Worm (Caenorhabditis elegans) whole organism, L1 larva: ENCODE measurements around the gene Y50E8A.5.
A peak's percentile ranks its signal among the peaks of the same experiment; 100 is the strongest.
"Not testable (repeated sequence)": the region's sequence is repeated elsewhere in the genome, so short reads cannot be mapped to it uniquely, and the experiment has no call there.

ENCODE experiments used
- Y116A8C.19 ChIP-seq: sonication (generic microtip); optimal IDR thresholded peaks from 2 replicates; lab custom pipeline; 2016; ENCODE audit warnings: missing compliant biosample characterization, missing genetic modification characterization, borderline replicate concordance
- aly-2 ChIP-seq: fragments of 150-350 bp; optimal IDR thresholded peaks from 2 replicates; lab custom pipeline; 2014; ENCODE audit warnings: missing biosample characterization, missing genetic modification characterization
- blmp-1 ChIP-seq: fragments of 150-350 bp; optimal IDR thresholded peaks from 2 replicates; lab custom pipeline; 2014; ENCODE audit warnings: missing biosample characterization, missing genetic modification characterization
- ceh-82 ChIP-seq, 3 experiments: fragments of 150-350 bp in 1 of 3; sonication (generic microtip) in 2 of 3; optimal IDR thresholded peaks; 2 replicates each; lab custom pipeline; 2014 to 2017; ENCODE audit warnings: missing biosample characterization in 3 of 3, missing genetic modification characterization in 3 of 3
- ceh-90 ChIP-seq: sonication (generic microtip); optimal IDR thresholded peaks from 2 replicates; lab custom pipeline; 2016; ENCODE audit warnings: missing genetic modification characterization, missing compliant biosample characterization
- ces-1 ChIP-seq: fragments of 150-350 bp; optimal IDR thresholded peaks from 2 replicates; lab custom pipeline; 2014; ENCODE audit warnings: missing biosample characterization, missing genetic modification reagents, missing genetic modification characterization
- efl-1 ChIP-seq, 4 experiments: fragments of 150-350 bp; optimal IDR thresholded peaks in 3 of 4; peaks in 1 of 4; 1 replicate in 1 of 4; 2 replicates in 3 of 4; lab custom pipeline; 2014; ENCODE audit warnings: missing biosample characterization in 2 of 4, missing genetic modification characterization in 2 of 4, missing genetic modification reagents in 2 of 4
- efl-3 ChIP-seq: fragments of 200-800 bp; sonication (Bioruptor generic); optimal IDR thresholded peaks from 2 replicates; lab custom pipeline; 2018; ENCODE audit warnings: mild to moderate bottlenecking, missing genetic modification characterization, missing compliant biosample characterization
- egl-27 ChIP-seq, 2 experiments: fragments of 150-350 bp in 1 of 2; sonication (generic microtip); optimal IDR thresholded peaks; 3 replicates each; lab custom pipeline; 2017 to 2018; ENCODE audit warnings: missing biosample characterization in 2 of 2, missing genetic modification characterization in 2 of 2, missing genetic modification reagents in 2 of 2
- fos-1 ChIP-seq: fragments of 150-350 bp; optimal IDR thresholded peaks from 2 replicates; lab custom pipeline; 2014; ENCODE audit warnings: missing biosample characterization, missing genetic modification characterization
- grh-1 ChIP-seq: fragments of 200-800 bp; sonication (Bioruptor generic); IDR thresholded peaks from 2 replicates; pipeline ENCODE4 v1.3.6; 2022; ENCODE audit warnings: missing genetic modification reagents, missing genetic modification characterization, missing compliant biosample characterization
- hlh-17 ChIP-seq: fragments of 200-800 bp; sonication (Bioruptor generic); optimal IDR thresholded peaks from 2 replicates; lab custom pipeline; 2018; ENCODE audit warnings: missing genetic modification characterization, mild to moderate bottlenecking, missing compliant biosample characterization, moderate library complexity, borderline replicate concordance
- irx-1 ChIP-seq: sonication (generic microtip); optimal IDR thresholded peaks from 2 replicates; lab custom pipeline; 2016; ENCODE audit warnings: missing genetic modification characterization, missing compliant biosample characterization
- jun-1 ChIP-seq: fragments of 150-350 bp; optimal IDR thresholded peaks from 2 replicates; lab custom pipeline; 2014; ENCODE audit warnings: missing biosample characterization, missing genetic modification reagents, missing genetic modification characterization
- lin-13 ChIP-seq: fragments of 150-350 bp; optimal IDR thresholded peaks from 2 replicates; lab custom pipeline; 2014; ENCODE audit warnings: missing biosample characterization, missing genetic modification reagents, missing genetic modification characterization
- lin-14 ChIP-seq: fragments of 200-800 bp; sonication (Bioruptor generic); optimal IDR thresholded peaks from 2 replicates; lab custom pipeline; 2018; ENCODE audit warnings: mild to moderate bottlenecking, missing genetic modification characterization, moderate library complexity, missing compliant biosample characterization
- lin-35 ChIP-seq, 2 experiments: fragments of 150-350 bp; optimal IDR thresholded peaks; 2 replicates each; lab custom pipeline; 2014; ENCODE audit warnings: missing biosample characterization in 2 of 2, missing genetic modification characterization in 2 of 2, missing genetic modification reagents in 2 of 2
- lsy-2 ChIP-seq, 2 experiments: fragments of 150-350 bp; optimal IDR thresholded peaks; 2 replicates each; lab custom pipeline; 2014; ENCODE audit warnings: missing biosample characterization in 2 of 2, missing genetic modification characterization in 2 of 2
- nhr-20 ChIP-seq: sonication (generic microtip); optimal IDR thresholded peaks from 2 replicates; lab custom pipeline; 2016; ENCODE audit warnings: mild to moderate bottlenecking, missing genetic modification characterization, missing compliant biosample characterization
- nhr-71 ChIP-seq: sonication (generic microtip); optimal IDR thresholded peaks from 2 replicates; lab custom pipeline; 2016; ENCODE audit warnings: mild to moderate bottlenecking, missing genetic modification characterization, moderate library complexity, missing compliant biosample characterization
- nhr-77 ChIP-seq: fragments of 150-350 bp; optimal IDR thresholded peaks from 2 replicates; lab custom pipeline; 2014; ENCODE audit warnings: missing biosample characterization, missing genetic modification characterization
- nhr-85 ChIP-seq: sonication (generic microtip); peaks from one replicate; lab custom pipeline; 2016; ENCODE audit warnings: missing genetic modification characterization, inconsistent platforms, missing compliant biosample characterization
- pag-3 ChIP-seq: sonication (generic microtip); optimal IDR thresholded peaks from 2 replicates; lab custom pipeline; 2017; ENCODE audit warnings: missing genetic modification characterization, mild to moderate bottlenecking, missing compliant biosample characterization, antibody characterized with exemption, borderline replicate concordance; ENCODE audit not compliant: insufficient read depth
- pqm-1 ChIP-seq: sonication (generic microtip); optimal IDR thresholded peaks from 3 replicates; lab custom pipeline; 2017; ENCODE audit warnings: missing biosample characterization, missing genetic modification characterization
- rnt-1 ChIP-seq: sonication (generic microtip); optimal IDR thresholded peaks from 2 replicates; lab custom pipeline; 2016; ENCODE audit warnings: mild to moderate bottlenecking, missing genetic modification characterization, moderate library complexity, missing compliant biosample characterization
- snpc-4 ChIP-seq: fragments of 150-350 bp; optimal IDR thresholded peaks from 2 replicates; lab custom pipeline; 2014; ENCODE audit warnings: missing biosample characterization, missing genetic modification characterization
- snu-23 ChIP-seq: sonication (generic microtip); optimal IDR thresholded peaks from 2 replicates; lab custom pipeline; 2016; ENCODE audit warnings: missing genetic modification characterization, missing compliant biosample characterization
- unc-86 ChIP-seq: sonication (generic microtip); optimal IDR thresholded peaks from 2 replicates; lab custom pipeline; 2016; ENCODE audit warnings: missing genetic modification characterization, missing compliant biosample characterization
- vab-15 ChIP-seq: sonication (generic microtip); optimal IDR thresholded peaks from 2 replicates; lab custom pipeline; 2017; ENCODE audit warnings: missing genotype, mild to moderate bottlenecking, missing genetic modification characterization, missing compliant biosample characterization
- ztf-4 ChIP-seq: fragments of 150-350 bp; optimal IDR thresholded peaks from 2 replicates; lab custom pipeline; 2014; ENCODE audit warnings: missing biosample characterization, missing genetic modification characterization

Gene Y50E8A.5

ce11 chrV:14773048-14773447, 36.3 kb upstream of the Y50E8A.5 start, which contains the start of gene haf-7 (continued):
- no peak for TF ChIP-seq snpc-4 (tag; lab: Kevin White, UChicago)
- no peak for TF ChIP-seq blmp-1 (tag; lab: Kevin White, UChicago)
- TF ChIP-seq jun-1 (tag; lab: Kevin White, UChicago), result peak; percentile 21
- no peak for TF ChIP-seq nhr-85 (tag; lab: Kevin White, UChicago)
- TF ChIP-seq grh-1, result no peak
- peak; percentile 22 for TF ChIP-seq fos-1 (tag; lab: Kevin White, UChicago)
- TF ChIP-seq efl-3 (GFP tag; lab: Kevin White, UChicago), result no peak
- peak; percentile 36 for TF ChIP-seq rnt-1 (tag; lab: Kevin White, UChicago)
- peak; percentile 22 to 33 for TF ChIP-seq lin-35 (GFP tag; optimal IDR thresholded peaks at IDR 0.05; lab: Kevin White, UChicago)
- no peak for TF ChIP-seq aly-2 (tag; lab: Kevin White, UChicago)
- TF ChIP-seq pag-3, result no peak
- TF ChIP-seq irx-1 (tag; lab: Kevin White, UChicago), result no peak
- TF ChIP-seq lsy-2 (tag; optimal IDR thresholded peaks at IDR 0.05; lab: Kevin White, UChicago), result peak in 1 of 2 experiments; percentile 67
- TF ChIP-seq unc-86 (tag; lab: Kevin White, UChicago), result no peak
- no peak for TF ChIP-seq snu-23 (GFP tag; lab: Kevin White, UChicago)
- no peak for TF ChIP-seq pqm-1 (tag; lab: Kevin White, UChicago)

- TF ChIP-seq nhr-71 (tag; lab: Kevin White, UChicago) (no peak), unc-86 (tag; lab: Kevin White, UChicago) (no peak), ces-1 (GFP tag; lab: Kevin White, UChicago) (no peak), rnt-1 (tag; lab: Kevin White, UChicago) (no peak), efl-1 (optimal IDR thresholded peaks at IDR 0.05; lab: Kevin White, UChicago) (no peak), efl-1 (GFP tag; optimal IDR thresholded peaks at IDR 0.05 in 1 of 2; lab: Kevin White, UChicago) (peak in 1 of 2 experiments; percentile 79), jun-1 (tag; lab: Kevin White, UChicago) (no peak), lin-14 (no peak)
Measured at ce11 chrV:14763582-14763981, 26.8 kb upstream of the Y50E8A.5 start.

- TF ChIP-seq pqm-1 (tag; lab: Kevin White, UChicago), result no peak
- no peak for TF ChIP-seq efl-1 (optimal IDR thresholded peaks at IDR 0.05; lab: Kevin White, UChicago)
- peak in 1 of 2 experiments; percentile 12 for TF ChIP-seq efl-1 (GFP tag; optimal IDR thresholded peaks at IDR 0.05 in 1 of 2; lab: Kevin White, UChicago)
- TF ChIP-seq, all 84 proteins: peak for 1
Measured at ce11 chrV:14762563-14762962, 25.8 kb upstream of the Y50E8A.5 start.

- TF ChIP-seq nhr-20; hlh-17 (GFP tag; lab: Kevin White, UChicago); lin-13 (GFP tag; lab: Kevin White, UChicago): not testable (repeated sequence)
Measured at ce11 chrV:14750357-14750756, 13.6 kb upstream of the Y50E8A.5 start, which contains the start of gene nspa-10. Gene nspa-10, minus strand, starts transcription at chrV:14750457.

ce11 chrV:14748608-14749137, 11.9 kb upstream of the Y50E8A.5 start, which contains the start of the genes lipl-8 and Y50E8A.22:
Gene lipl-8, minus strand, starts transcription at chrV:14748708.
Gene Y50E8A.22, minus strand, starts transcription at chrV:14749087.
- no peak for TF ChIP-seq ceh-82 (tag; optimal IDR thresholded peaks at IDR 0.05; lab: Kevin White, UChicago)
- TF ChIP-seq nhr-77 (tag; lab: Kevin White, UChicago), result no peak
- TF ChIP-seq ceh-90 (tag; lab: Kevin White, UChicago), result no peak
- no peak for TF ChIP-seq Y116A8C.19 (tag; lab: Kevin White, UChicago)
- no peak for TF ChIP-seq ztf-4 (tag; lab: Kevin White, UChicago)
- TF ChIP-seq vab-15 (tag; lab: Kevin White, UChicago), result no peak
- TF ChIP-seq egl-27 (tag; optimal IDR thresholded peaks at IDR 0.05; lab: Kevin White, UChicago), result no peak
- no peak for TF ChIP-seq jun-1 (tag; lab: Kevin White, UChicago)
- TF ChIP-seq, all 84 proteins: peak for 0
